Worm (Caenorhabditis elegans) whole organism, L3 larva: ENCODE results near the gene del-6.

Experiments used
- R02D3.7 ChIP-seq: fragments of 150-350 bp; optimal IDR thresholded peaks from 2 replicates; lab custom pipeline; 2014; ENCODE audit warnings: missing biosample characterization, missing genetic modification characterization
- aly-2 ChIP-seq: fragments of 150-350 bp; optimal IDR thresholded peaks from 2 replicates; lab custom pipeline; 2014; ENCODE audit warnings: missing biosample characterization, missing genetic modification characterization
- ama-1 ChIP-seq: fragments of 150-350 bp; optimal IDR thresholded peaks from 2 replicates; lab custom pipeline; 2018
- ceh-16 ChIP-seq: sonication (generic microtip); optimal IDR thresholded peaks from 2 replicates; lab custom pipeline; 2017; ENCODE audit warnings: missing biosample characterization, missing genetic modification characterization
- ceh-28 ChIP-seq: fragments of 150-350 bp; optimal IDR thresholded peaks from 2 replicates; lab custom pipeline; 2014; ENCODE audit warnings: missing biosample characterization, missing genetic modification reagents, missing genetic modification characterization
- ceh-9 ChIP-seq: sonication (generic microtip); optimal IDR thresholded peaks from 2 replicates; lab custom pipeline; 2018; ENCODE audit warnings: missing biosample characterization, missing genetic modification characterization
- egl-27 ChIP-seq: sonication (generic microtip); optimal IDR thresholded peaks from 4 replicates; lab custom pipeline; 2017; ENCODE audit warnings: missing biosample characterization, missing genetic modification reagents, missing genetic modification characterization
- egl-5 ChIP-seq: fragments of 150-350 bp; optimal IDR thresholded peaks from 2 replicates; lab custom pipeline; 2017; ENCODE audit warnings: missing biosample characterization, missing genetic modification reagents, missing genetic modification characterization, inconsistent platforms
- elt-2 ChIP-seq: sonication (generic microtip); optimal IDR thresholded peaks from 2 replicates; lab custom pipeline; 2016; ENCODE audit warnings: missing genetic modification reagents, mild to moderate bottlenecking, missing genetic modification characterization, missing compliant biosample characterization
- elt-3 ChIP-seq, 3 experiments: fragments of 150-350 bp in 1 of 3; sonication (generic microtip) in 2 of 3; optimal IDR thresholded peaks; 2 replicates in 2 of 3; 4 replicates in 1 of 3; lab custom pipeline; 2014 to 2017; ENCODE audit warnings: missing biosample characterization in 3 of 3, missing genetic modification characterization in 3 of 3
- eor-1 ChIP-seq, 2 experiments: fragments of 150-350 bp; optimal IDR thresholded peaks; 2 replicates each; lab custom pipeline; 2014 to 2018; ENCODE audit warnings: missing biosample characterization in 2 of 2, missing genetic modification characterization in 2 of 2
- fkh-10 ChIP-seq: sonication (generic microtip); optimal IDR thresholded peaks from 2 replicates; lab custom pipeline; 2017; ENCODE audit warnings: missing biosample characterization, missing genetic modification reagents, missing genetic modification characterization
- fkh-2 ChIP-seq: fragments of 150-350 bp; optimal IDR thresholded peaks from 2 replicates; lab custom pipeline; 2014; ENCODE audit warnings: missing biosample characterization, missing genetic modification reagents, missing genetic modification characterization
- hmg-11 ChIP-seq: sonication (generic microtip); optimal IDR thresholded peaks from 2 replicates; lab custom pipeline; 2016; ENCODE audit warnings: missing genetic modification characterization, missing compliant biosample characterization
- lin-15B ChIP-seq: fragments of 150-350 bp; optimal IDR thresholded peaks from 2 replicates; lab custom pipeline; 2014; ENCODE audit warnings: missing biosample characterization, missing genetic modification characterization
- lsy-12 ChIP-seq: sonication (generic microtip); optimal IDR thresholded peaks from 2 replicates; lab custom pipeline; 2016; ENCODE audit warnings: mild to moderate bottlenecking, missing genetic modification characterization, missing compliant biosample characterization
- mml-1 ChIP-seq: fragments of 150-350 bp; sonication (generic microtip); optimal IDR thresholded peaks from 3 replicates; lab custom pipeline; 2014; ENCODE audit warnings: missing biosample characterization, missing genetic modification characterization
- nfya-1 ChIP-seq: sonication (generic microtip); optimal IDR thresholded peaks from 2 replicates; lab custom pipeline; 2017; ENCODE audit warnings: missing genetic modification characterization, mild to moderate bottlenecking, missing compliant biosample characterization, antibody characterized with exemption, moderate library complexity; ENCODE audit not compliant: insufficient read depth
- nhr-11 ChIP-seq: fragments of 150-350 bp; optimal IDR thresholded peaks from 2 replicates; lab custom pipeline; 2014; ENCODE audit warnings: missing biosample characterization, missing genetic modification characterization
- nhr-23 ChIP-seq: fragments of 150-350 bp; optimal IDR thresholded peaks from 2 replicates; lab custom pipeline; 2014; ENCODE audit warnings: missing biosample characterization, missing genetic modification reagents, missing genetic modification characterization
- nhr-25 ChIP-seq: sonication (generic microtip); optimal IDR thresholded peaks from 2 replicates; lab custom pipeline; 2017; ENCODE audit warnings: missing biosample characterization, missing genetic modification characterization
- nhr-28 ChIP-seq: fragments of 150-350 bp; optimal IDR thresholded peaks from 2 replicates; lab custom pipeline; 2014; ENCODE audit warnings: missing biosample characterization, missing genetic modification characterization
- nhr-43 ChIP-seq: sonication (generic microtip); optimal IDR thresholded peaks from 2 replicates; lab custom pipeline; 2016; ENCODE audit warnings: mild to moderate bottlenecking, missing genetic modification characterization, missing compliant biosample characterization; ENCODE audit not compliant: poor library complexity, severe bottlenecking
- nhr-67 ChIP-seq: fragments of 150-350 bp; optimal IDR thresholded peaks from 2 replicates; lab custom pipeline; 2014; ENCODE audit warnings: missing biosample characterization, missing genetic modification characterization
- nhr-76 ChIP-seq: fragments of 150-350 bp; sonication (generic microtip); optimal IDR thresholded peaks from 5 replicates; lab custom pipeline; 2014; ENCODE audit warnings: missing biosample characterization, missing genetic modification characterization
- pha-4 ChIP-seq: fragments of 150-350 bp; optimal IDR thresholded peaks from 2 replicates; lab custom pipeline; 2014; ENCODE audit warnings: missing biosample characterization, missing genetic modification reagents, missing genetic modification characterization
- pqm-1 ChIP-seq: fragments of 150-350 bp; optimal IDR thresholded peaks from 2 replicates; lab custom pipeline; 2017; ENCODE audit warnings: missing biosample characterization, missing genetic modification characterization, inconsistent platforms
- sea-2 ChIP-seq: fragments of 150-350 bp; sonication (generic microtip); optimal IDR thresholded peaks from 4 replicates; lab custom pipeline; 2014; ENCODE audit warnings: missing biosample characterization, missing genetic modification reagents, missing genetic modification characterization
- skn-1 ChIP-seq: fragments of 150-350 bp; optimal IDR thresholded peaks from 2 replicates; lab custom pipeline; 2014; ENCODE audit warnings: missing biosample characterization, missing genetic modification characterization
- snpc-4 ChIP-seq: fragments of 150-350 bp; optimal IDR thresholded peaks from 2 replicates; lab custom pipeline; 2014; ENCODE audit warnings: missing biosample characterization, missing genetic modification characterization
- tbx-2 ChIP-seq: sonication (generic microtip); optimal IDR thresholded peaks from 2 replicates; lab custom pipeline; 2016; ENCODE audit warnings: mild to moderate bottlenecking, missing genetic modification characterization, missing compliant biosample characterization
- unc-62 ChIP-seq: fragments of 150-350 bp; sonication (generic microtip); optimal IDR thresholded peaks from 4 replicates; lab custom pipeline; 2014; ENCODE audit warnings: missing biosample characterization, missing genetic modification reagents, missing genetic modification characterization
- ztf-11 ChIP-seq: fragments of 150-350 bp; optimal IDR thresholded peaks from 2 replicates; lab custom pipeline; 2014; ENCODE audit warnings: missing biosample characterization, missing genetic modification characterization
- ztf-4 ChIP-seq: fragments of 150-350 bp; optimal IDR thresholded peaks from 2 replicates; lab custom pipeline; 2014; ENCODE audit warnings: missing biosample characterization, missing genetic modification characterization

The del-6 gene

ce11 chrV:10578938-10579337 lies 6.2 kb downstream of the del-6 start, which contains the start of the genes erh-1 and lpd-9:
Gene erh-1 (minus strand): TSS chrV:10579141.
Gene lpd-9 (plus strand): TSS chrV:10579305.
- TF ChIP-seq nhr-23 (peak; percentile 88), lsy-12 (tag; lab: Kevin White, UChicago) (peak; percentile 77), snpc-4 (peak; percentile 68), ceh-28 (tag; lab: Kevin White, UChicago) (peak; percentile 41), tbx-2 (tag; lab: Kevin White, UChicago) (no peak), nhr-25 (peak; percentile 33), ztf-4 (tag; lab: Kevin White, UChicago) (no peak), hmg-11 (tag; lab: Kevin White, UChicago) (peak; percentile 76), R02D3.7 (tag; lab: Kevin White, UChicago) (peak; percentile 72), skn-1 (peak; percentile 7), pqm-1 (tag; lab: Kevin White, UChicago) (peak; percentile 48), nhr-43 (tag; lab: Kevin White, UChicago) (peak; percentile 71), nfya-1 (tag; lab: Kevin White, UChicago) (peak; percentile 65), mml-1 (tag; lab: Kevin White, UChicago) (no peak), lin-15B (tag; lab: Kevin White, UChicago) (peak; percentile 72), nhr-76 (no peak), elt-2 (tag; lab: Kevin White, UChicago) (peak; percentile 60), egl-27 (tag; lab: Kevin White, UChicago) (no peak), ama-1 (lab: Kevin White, UChicago) (peak; percentile 27), eor-1 (tag; optimal IDR thresholded peaks at IDR 0.05; lab: Kevin White, UChicago) (no peak)
- TF ChIP-seq, all 47 proteins: peak for 14

- TF ChIP-seq pha-4 (tag; lab: Kevin White, UChicago) (peak; percentile 19), sea-2 (GFP tag; lab: Kevin White, UChicago) (no peak), unc-62 (no peak), nhr-43 (tag; lab: Kevin White, UChicago) (no peak), ceh-16 (tag; lab: Kevin White, UChicago) (no peak), elt-3 (tag; optimal IDR thresholded peaks at IDR 0.05; lab: Kevin White, UChicago) (no peak), nhr-67 (tag; lab: Kevin White, UChicago) (no peak), eor-1 (tag; optimal IDR thresholded peaks at IDR 0.05; lab: Kevin White, UChicago) (no peak), pqm-1 (tag; lab: Kevin White, UChicago) (peak; percentile 56), nhr-28 (no peak), elt-2 (tag; lab: Kevin White, UChicago) (peak; percentile 84), egl-5 (tag; lab: Kevin White, UChicago) (no peak), fkh-2 (tag; lab: Kevin White, UChicago) (no peak), nhr-11 (no peak), mml-1 (tag; lab: Kevin White, UChicago) (no peak), ceh-28 (tag; lab: Kevin White, UChicago) (peak; percentile 25)
- TF ChIP-seq, all 47 proteins: peak for 4
These were observed 7.9 kb downstream of the del-6 start for ce11 chrV:10580638-10581037.

ce11 chrV:10581837-10582300 lies 9.2 kb downstream of the del-6 start, which contains the start of gene T21C9.6:
Gene T21C9.6 (plus strand): TSS chrV:10581887.
- peak; percentile 52 for TF ChIP-seq elt-2 (tag; lab: Kevin White, UChicago)
- TF ChIP-seq pqm-1 (tag; lab: Kevin White, UChicago): peak; percentile 26
- TF ChIP-seq ceh-9: no peak
- no peak for TF ChIP-seq ztf-11
- TF ChIP-seq R02D3.7 (tag; lab: Kevin White, UChicago): no peak
- TF ChIP-seq fkh-10 (GFP tag; lab: Kevin White, UChicago): no peak
- no peak for TF ChIP-seq ama-1 (lab: Kevin White, UChicago)
- TF ChIP-seq aly-2 (tag; lab: Kevin White, UChicago): no peak
- TF ChIP-seq, all 47 proteins: peak for 2

- TF ChIP-seq hmg-11 (tag; lab: Kevin White, UChicago) (no peak), eor-1 (tag; optimal IDR thresholded peaks at IDR 0.05; lab: Kevin White, UChicago) (no peak)
These were observed 16.0 kb downstream of the del-6 start, which contains the start of gene srg-32 for ce11 chrV:10588694-10589093. Gene srg-32 (minus strand): TSS chrV:10588794.
